Fruit fly (Drosophila melanogaster) whole organism, wandering third instar larva: ENCODE data around the gene Gad1.

Experiments used
- CG9705 ChIP-seq: fragments of 200-800 bp; sonication (Bioruptor generic); optimal IDR thresholded peaks from 2 replicates; lab custom pipeline; 2018; ENCODE audit warnings: missing biosample characterization, mild to moderate bottlenecking, missing genetic modification characterization
- Dif ChIP-seq: fragments of 200-275, 200-300 bp; sonication (Bioruptor generic); optimal IDR thresholded peaks from 2 replicates; lab custom pipeline; 2018; ENCODE audit warnings: missing biosample characterization, missing genetic modification characterization; ENCODE audit not compliant: partially characterized antibody
- GATAd ChIP-seq: sonication (Bioruptor generic); optimal IDR thresholded peaks from 2 replicates; lab custom pipeline; 2016; ENCODE audit warnings: missing biosample characterization, missing genetic modification characterization
- Hr83 ChIP-seq: fragments of 200-300 bp; sonication (Bioruptor generic); optimal IDR thresholded peaks from 2 replicates; lab custom pipeline; 2016; ENCODE audit warnings: missing biosample characterization, mild to moderate bottlenecking, missing genetic modification characterization, moderate library complexity; ENCODE audit not compliant: poor library complexity, severe bottlenecking
- OdsH ChIP-seq: fragments of 200-800 bp; sonication (Bioruptor generic); optimal IDR thresholded peaks from 2 replicates; lab custom pipeline; 2016; ENCODE audit warnings: missing biosample characterization, mild to moderate bottlenecking, missing genetic modification characterization
- Sp1 ChIP-seq: fragments of 200-800 bp; sonication (Bioruptor generic); optimal IDR thresholded peaks from 3 replicates; lab custom pipeline; 2019; ENCODE audit warnings: missing biosample characterization, mild to moderate bottlenecking, missing genetic modification characterization, moderate library complexity
- br ChIP-seq: fragments of 200-800 bp; sonication (Bioruptor generic); optimal IDR thresholded peaks from 2 replicates; lab custom pipeline; 2016; ENCODE audit warnings: missing biosample characterization, missing genetic modification characterization
- ey ChIP-seq: fragments of 200-800 bp; sonication (Bioruptor generic); optimal IDR thresholded peaks from 2 replicates; lab custom pipeline; 2016; ENCODE audit warnings: missing biosample characterization, missing genetic modification characterization
- usp ChIP-seq: fragments of >200 bp; optimal IDR thresholded peaks from 2 replicates; lab custom pipeline; 2017; ENCODE audit warnings: missing biosample characterization, missing genetic modification characterization
- woc ChIP-seq: sonication (Bioruptor generic); optimal IDR thresholded peaks from 2 replicates; lab custom pipeline; 2016; ENCODE audit warnings: missing biosample characterization, mild to moderate bottlenecking, missing genetic modification characterization

DNA sequence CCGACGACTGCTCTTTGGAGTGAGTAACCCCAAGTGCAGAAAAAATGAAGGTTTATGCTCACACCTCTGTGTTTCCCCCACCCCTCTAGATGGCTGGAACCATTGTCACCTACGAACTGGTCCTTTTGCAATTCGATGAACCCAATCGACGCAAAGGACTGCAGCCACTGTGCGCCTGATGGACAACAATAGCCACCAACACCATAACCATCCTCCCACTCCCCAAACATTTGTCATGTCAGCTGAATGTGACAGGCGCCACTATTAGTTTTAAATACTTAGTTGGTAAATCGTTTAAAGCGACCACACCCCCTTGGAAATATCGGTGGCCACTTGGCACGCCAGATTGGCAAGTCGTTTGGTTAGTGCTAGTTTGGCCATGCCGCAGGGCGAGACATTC, 60.2 kb downstream of the Gad1 start, which contains the start of the genes Gr64b and Gr64c:
- no peak for TF ChIP-seq OdsH (GFP tag; lab: Kevin White, UChicago)
- no peak for TF ChIP-seq Hr83 (GFP tag; lab: Kevin White, UChicago)
- no peak for TF ChIP-seq ey (GFP tag; lab: Kevin White, UChicago)
- no peak for TF ChIP-seq GATAd (GFP tag; lab: Kevin White, UChicago)
- TF ChIP-seq br (GFP tag; lab: Kevin White, UChicago), result no peak
- TF ChIP-seq Dif (GFP tag; lab: Kevin White, UChicago), result no peak
- no peak for TF ChIP-seq CG9705
- TF ChIP-seq usp (GFP tag; lab: Kevin White, UChicago), result no peak
- TF ChIP-seq Sp1, result no peak
- no peak for TF ChIP-seq woc (GFP tag; lab: Kevin White, UChicago)
